Fruit fly (Drosophila melanogaster): ENCODE data around the gene Gr22d.

Gr22d gene

dm6 chr2L:1790261-1790660, at the start of gene Gr22d:
TSS of gene Gr22d (minus strand) at chr2L:1790361.
- no peak for TF ChIP-seq CG12768 (GFP tag; optimal IDR thresholded peaks at IDR 0.05)
- no peak for TF ChIP-seq CG11617 (GFP tag; optimal IDR thresholded peaks at IDR 0.05)

dm6 chr2L:1839019-1839418, 48.9 kb upstream of the Gr22d start:
- TF ChIP-seq CG7045 (GFP tag; optimal IDR thresholded peaks at IDR 0.05) (no peak), Mnt (GFP tag; optimal IDR thresholded peaks at IDR 0.05) (no peak), CG5204 (GFP tag; optimal IDR thresholded peaks at IDR 0.05) (no peak), Clk (GFP tag; optimal IDR thresholded peaks at IDR 0.05) (no peak), CG14711 (tag; optimal IDR thresholded peaks at IDR 0.05) (no peak), CG11617 (GFP tag; optimal IDR thresholded peaks at IDR 0.05) (no peak), CG1620 (GFP tag; optimal IDR thresholded peaks at IDR 0.05) (no peak), tj (GFP tag; optimal IDR thresholded peaks at IDR 0.05) (no peak), kay (GFP tag; ENCODE audit: borderline replicate concordance) (no peak)

- no peak for TF ChIP-seq kay (GFP tag; ENCODE audit: borderline replicate concordance)
- no peak for TF ChIP-seq CG5204 (GFP tag; optimal IDR thresholded peaks at IDR 0.05)
- no peak for TF ChIP-seq CG7101 (tag; optimal IDR thresholded peaks at IDR 0.05)
- no peak for TF ChIP-seq tj (GFP tag; optimal IDR thresholded peaks at IDR 0.05)
- TF ChIP-seq Clk (GFP tag; optimal IDR thresholded peaks at IDR 0.05), result no peak
- TF ChIP-seq cic (GFP tag; optimal IDR thresholded peaks at IDR 0.05), result no peak
- no peak for TF ChIP-seq CG7045 (GFP tag; optimal IDR thresholded peaks at IDR 0.05)
- no peak for TF ChIP-seq CG11617 (GFP tag; optimal IDR thresholded peaks at IDR 0.05)
- TF ChIP-seq CG14711 (tag; optimal IDR thresholded peaks at IDR 0.05), result no peak
- TF ChIP-seq pad (GFP tag; optimal IDR thresholded peaks at IDR 0.05), result no peak
- no peak for TF ChIP-seq ovo (GFP tag; optimal IDR thresholded peaks at IDR 0.05)
- no peak for TF ChIP-seq bab1 (GFP tag; optimal IDR thresholded peaks at IDR 0.05)
- no peak for TF ChIP-seq Mnt (GFP tag; optimal IDR thresholded peaks at IDR 0.05)
- TF ChIP-seq toe (GFP tag; optimal IDR thresholded peaks at IDR 0.05), result no peak
- no peak for TF ChIP-seq CG1620 (GFP tag; optimal IDR thresholded peaks at IDR 0.05)
- no peak for TF ChIP-seq CG12768 (GFP tag; optimal IDR thresholded peaks at IDR 0.05)
- TF ChIP-seq Crg-1 (GFP tag; optimal IDR thresholded peaks at IDR 0.05), result no peak
- TF ChIP-seq Hr96 (GFP tag; optimal IDR thresholded peaks at IDR 0.05), result no peak
These were observed 47.7 kb upstream of the Gr22d start for dm6 chr2L:1837717-1838368.

- TF ChIP-seq cnc (optimal IDR thresholded peaks at IDR 0.05) (no peak), ovo (GFP tag; optimal IDR thresholded peaks at IDR 0.05) (no peak), bab1 (GFP tag; optimal IDR thresholded peaks at IDR 0.05) (no peak), CG1620 (GFP tag; optimal IDR thresholded peaks at IDR 0.05) (no peak), CG5204 (GFP tag; optimal IDR thresholded peaks at IDR 0.05) (no peak), Crg-1 (GFP tag; optimal IDR thresholded peaks at IDR 0.05) (no peak), toe (GFP tag; optimal IDR thresholded peaks at IDR 0.05) (no peak), CG33017 (tag; optimal IDR thresholded peaks at IDR 0.05) (no peak), Mnt (GFP tag; optimal IDR thresholded peaks at IDR 0.05) (no peak), CG7045 (GFP tag; optimal IDR thresholded peaks at IDR 0.05) (no peak), CG7101 (tag; optimal IDR thresholded peaks at IDR 0.05) (no peak), kay (GFP tag; ENCODE audit: borderline replicate concordance) (no peak), Hr96 (GFP tag; optimal IDR thresholded peaks at IDR 0.05) (no peak), CG12768 (GFP tag; optimal IDR thresholded peaks at IDR 0.05) (no peak)
These were observed 46.1 kb upstream of the Gr22d start, which contains the start of gene wry for dm6 chr2L:1836238-1836637. TSS of gene wry (plus strand) at chr2L:1836538.

- TF ChIP-seq cnc (optimal IDR thresholded peaks at IDR 0.05) (no peak), CG7045 (GFP tag; optimal IDR thresholded peaks at IDR 0.05) (no peak), Mnt (GFP tag; optimal IDR thresholded peaks at IDR 0.05) (no peak), CG5204 (GFP tag; optimal IDR thresholded peaks at IDR 0.05) (no peak), kay (GFP tag; ENCODE audit: borderline replicate concordance) (no peak), ovo (GFP tag; optimal IDR thresholded peaks at IDR 0.05) (no peak), Clk (GFP tag; optimal IDR thresholded peaks at IDR 0.05) (no peak), Crg-1 (GFP tag; optimal IDR thresholded peaks at IDR 0.05) (no peak), CG33017 (tag; optimal IDR thresholded peaks at IDR 0.05) (no peak), CG11617 (GFP tag; optimal IDR thresholded peaks at IDR 0.05) (no peak), CG14711 (tag; optimal IDR thresholded peaks at IDR 0.05) (no peak), toe (GFP tag; optimal IDR thresholded peaks at IDR 0.05) (no peak), CG12768 (GFP tag; optimal IDR thresholded peaks at IDR 0.05) (no peak), CG1620 (GFP tag; optimal IDR thresholded peaks at IDR 0.05) (no peak), bab1 (GFP tag; optimal IDR thresholded peaks at IDR 0.05) (no peak)
These were observed 42.3 kb upstream of the Gr22d start, which contains the start of gene c-cup for dm6 chr2L:1832465-1832864. TSS of gene c-cup (minus strand) at chr2L:1832565.

dm6 chr2L:1828282-1828681, 38.1 kb upstream of the Gr22d start:
- TF ChIP-seq CG12768 (GFP tag; optimal IDR thresholded peaks at IDR 0.05), result no peak
- no peak for TF ChIP-seq CG14711 (tag; optimal IDR thresholded peaks at IDR 0.05)
- no peak for TF ChIP-seq Hr96 (GFP tag; optimal IDR thresholded peaks at IDR 0.05)
- TF ChIP-seq cic (GFP tag; optimal IDR thresholded peaks at IDR 0.05), result no peak
- no peak for TF ChIP-seq CG33017 (tag; optimal IDR thresholded peaks at IDR 0.05)
- no peak for TF ChIP-seq CG7101 (tag; optimal IDR thresholded peaks at IDR 0.05)
- TF ChIP-seq Mnt (GFP tag; optimal IDR thresholded peaks at IDR 0.05), result no peak
- no peak for TF ChIP-seq tj (GFP tag; optimal IDR thresholded peaks at IDR 0.05)
- no peak for TF ChIP-seq Clk (GFP tag; optimal IDR thresholded peaks at IDR 0.05)
- no peak for TF ChIP-seq kay (GFP tag; ENCODE audit: borderline replicate concordance)
- TF ChIP-seq CG7045 (GFP tag; optimal IDR thresholded peaks at IDR 0.05), result no peak
- no peak for TF ChIP-seq cnc (optimal IDR thresholded peaks at IDR 0.05)
- no peak for TF ChIP-seq CG11617 (GFP tag; optimal IDR thresholded peaks at IDR 0.05)
- no peak for TF ChIP-seq bab1 (GFP tag; optimal IDR thresholded peaks at IDR 0.05)
- TF ChIP-seq Crg-1 (GFP tag; optimal IDR thresholded peaks at IDR 0.05), result no peak
- no peak for TF ChIP-seq toe (GFP tag; optimal IDR thresholded peaks at IDR 0.05)
- no peak for TF ChIP-seq CG5204 (GFP tag; optimal IDR thresholded peaks at IDR 0.05)
- TF ChIP-seq pad (GFP tag; optimal IDR thresholded peaks at IDR 0.05), result no peak
- TF ChIP-seq CG1620 (GFP tag; optimal IDR thresholded peaks at IDR 0.05), result no peak
- TF ChIP-seq ovo (GFP tag; optimal IDR thresholded peaks at IDR 0.05), result no peak

Measured in whole organism, adult.